Fruit fly (Drosophila melanogaster) whole organism, embryonic: ENCODE measurements around the gene CG31650.

Experiments
- B-H2 ChIP-seq: fragments of 200-800 bp; sonication (Bioruptor generic); optimal IDR thresholded peaks from 2 replicates; lab custom pipeline; 2018; ENCODE audit warnings: missing biosample characterization, mild to moderate bottlenecking, missing genetic modification characterization
- CG12659 ChIP-seq: fragments of 200-800 bp; sonication (Bioruptor generic); optimal IDR thresholded peaks from 3 replicates; lab custom pipeline; 2017; ENCODE audit warnings: mild to moderate bottlenecking, missing biosample characterization, missing genetic modification reagents, missing genetic modification characterization
- CG14710 ChIP-seq: fragments of 200-800 bp; sonication (Bioruptor generic); optimal IDR thresholded peaks from 3 replicates; lab custom pipeline; 2019; ENCODE audit warnings: missing biosample characterization, mild to moderate bottlenecking, missing genetic modification characterization, moderate library complexity
- CG1647 ChIP-seq: fragments of 200-800 bp; sonication (Bioruptor generic); optimal IDR thresholded peaks from 3 replicates; lab custom pipeline; 2016; ENCODE audit warnings: missing biosample characterization, missing genetic modification characterization
- CG17186 ChIP-seq: fragments of 200-800 bp; sonication (Bioruptor generic); optimal IDR thresholded peaks from 3 replicates; lab custom pipeline; 2017; ENCODE audit warnings: missing biosample characterization, missing genetic modification reagents, missing genetic modification characterization
- CG2116 ChIP-seq: fragments of 200-800 bp; sonication (Bioruptor generic); optimal IDR thresholded peaks from 3 replicates; lab custom pipeline; 2018; ENCODE audit warnings: missing biosample characterization, mild to moderate bottlenecking, missing genetic modification characterization
- CG2129 ChIP-seq: fragments of 200-800 bp; sonication (Bioruptor generic); IDR thresholded peaks from 2 replicates; pipeline ENCODE4 v1.3.6; 2022; ENCODE audit warnings: missing biosample characterization, missing genetic modification characterization; ENCODE audit not compliant: partially characterized antibody
- CG3065 ChIP-seq: fragments of 200-800 bp; sonication (Bioruptor generic); optimal IDR thresholded peaks from 2 replicates; lab custom pipeline; 2016; ENCODE audit warnings: missing biosample characterization, missing genetic modification characterization
- CG31365 ChIP-seq: fragments of 200-800 bp; sonication (Bioruptor generic); optimal IDR thresholded peaks from 2 replicates; lab custom pipeline; 2018; ENCODE audit warnings: missing biosample characterization, mild to moderate bottlenecking, missing genetic modification characterization
- CG32532 ChIP-seq: fragments of 200-800 bp; sonication (Bioruptor generic); IDR thresholded peaks from 2 replicates; pipeline ENCODE4 v1.3.6; 2022; ENCODE audit warnings: missing biosample characterization, missing genetic modification characterization
- CG3847 ChIP-seq: fragments of 200-800 bp; sonication (Bioruptor generic); IDR thresholded peaks from 2 replicates; pipeline ENCODE4 v1.3.6; 2022; ENCODE audit warnings: missing biosample characterization, missing genetic modification characterization
- CG4707 ChIP-seq: fragments of 200-800 bp; sonication (Bioruptor generic); optimal IDR thresholded peaks from 2 replicates; lab custom pipeline; 2018; ENCODE audit warnings: missing biosample characterization, mild to moderate bottlenecking, missing genetic modification characterization, moderate library complexity
- CG5245 ChIP-seq: fragments of 200-800 bp; sonication (Bioruptor generic); optimal IDR thresholded peaks from 3 replicates; lab custom pipeline; 2016; ENCODE audit warnings: missing biosample characterization, missing genetic modification characterization
- CG6854 ChIP-seq: fragments of 200-800 bp; sonication (Bioruptor generic); optimal IDR thresholded peaks from 3 replicates; lab custom pipeline; 2017; ENCODE audit warnings: missing biosample characterization, mild to moderate bottlenecking, missing genetic modification characterization
- CG9609 ChIP-seq: fragments of 200-800 bp; sonication (Bioruptor generic); optimal IDR thresholded peaks from 3 replicates; lab custom pipeline; 2016; ENCODE audit warnings: missing biosample characterization, missing genetic modification characterization
- Dfd ChIP-seq, 2 experiments: fragments of >200 bp; optimal IDR thresholded peaks; 2 replicates each; lab custom pipeline; 2017; ENCODE audit warnings: missing biosample characterization in 2 of 2, missing genetic modification characterization in 2 of 2
- Dll ChIP-seq: fragments of 200-800 bp; sonication (Bioruptor generic); IDR thresholded peaks from 4 replicates; pipeline ENCODE4 v1.3.6; 2022; ENCODE audit warnings: missing biosample characterization, missing genetic modification characterization; ENCODE audit not compliant: partially characterized antibody
- Doc2 ChIP-seq: fragments of 200-800 bp; sonication (Bioruptor generic); IDR thresholded peaks from 2 replicates; pipeline ENCODE4 v1.3.6; 2022; ENCODE audit warnings: missing biosample characterization, missing genetic modification characterization
- Dref ChIP-seq: fragments of 200-800 bp; sonication (Bioruptor generic); IDR thresholded peaks from 2 replicates; pipeline ENCODE4 v1.3.6; 2022; ENCODE audit warnings: missing biosample characterization, missing genetic modification characterization
- Elba2 ChIP-seq: fragments of 200-800 bp; sonication (Bioruptor generic); optimal IDR thresholded peaks from 3 replicates; lab custom pipeline; 2016; ENCODE audit warnings: missing biosample characterization, missing genetic modification characterization
- Ets65A ChIP-seq: fragments of 200-800 bp; sonication (Bioruptor generic); peaks from one replicate; lab custom pipeline; 2016; ENCODE audit warnings: missing biosample characterization, missing genetic modification characterization
- Ets97D ChIP-seq: fragments of 200-800 bp; sonication (Bioruptor generic); optimal IDR thresholded peaks from 3 replicates; lab custom pipeline; 2016; ENCODE audit warnings: missing biosample characterization, missing genetic modification characterization
- Hr39 ChIP-seq: fragments of >200 bp; optimal IDR thresholded peaks from 2 replicates; lab custom pipeline; 2017
- MESR4 ChIP-seq: fragments of 200-800 bp; sonication (Bioruptor generic); optimal IDR thresholded peaks from 2 replicates; lab custom pipeline; 2018; ENCODE audit warnings: missing biosample characterization, mild to moderate bottlenecking, missing genetic modification characterization, moderate library complexity
- Neu2 ChIP-seq: fragments of 200-800 bp; sonication (Bioruptor generic); optimal IDR thresholded peaks from 3 replicates; lab custom pipeline; 2016; ENCODE audit warnings: missing biosample characterization, missing genetic modification characterization, borderline replicate concordance
- Nf-YB ChIP-seq: fragments of 200-800 bp; sonication (Bioruptor generic); optimal IDR thresholded peaks from 3 replicates; lab custom pipeline; 2019; ENCODE audit warnings: missing biosample characterization, mild to moderate bottlenecking, missing genetic modification characterization, moderate library complexity
- Pdp1 ChIP-seq, 2 experiments: fragments of 200-800 bp; sonication (Bioruptor generic); optimal IDR thresholded peaks; 3 replicates each; lab custom pipeline; 2016; ENCODE audit warnings: missing biosample characterization in 2 of 2, missing genetic modification characterization in 2 of 2, mild to moderate bottlenecking in 1 of 2, moderate library complexity in 1 of 2
- Sry-β ChIP-seq: fragments of 200-800 bp; sonication (Bioruptor generic); optimal IDR thresholded peaks from 2 replicates; lab custom pipeline; 2018; ENCODE audit warnings: missing biosample characterization, mild to moderate bottlenecking, missing genetic modification characterization, moderate library complexity
- Sry-δ ChIP-seq: fragments of 200-800 bp; sonication (Bioruptor generic); optimal IDR thresholded peaks from 2 replicates; lab custom pipeline; 2016; ENCODE audit warnings: missing biosample characterization, missing genetic modification characterization
- YL-1 ChIP-seq: fragments of 200-800 bp; sonication (Bioruptor generic); optimal IDR thresholded peaks from 3 replicates; lab custom pipeline; 2017; ENCODE audit warnings: missing biosample characterization, mild to moderate bottlenecking, missing genetic modification characterization
- chm ChIP-seq: fragments of 200-800 bp; sonication (Bioruptor generic); IDR thresholded peaks from 2 replicates; pipeline ENCODE4 v1.3.6; 2022; ENCODE audit warnings: missing biosample characterization, missing genetic modification characterization
- chn ChIP-seq: fragments of 200-800 bp; sonication (Bioruptor generic); optimal IDR thresholded peaks from 2 replicates; lab custom pipeline; 2016; ENCODE audit warnings: missing biosample characterization, missing genetic modification characterization
- dysf ChIP-seq: fragments of 200-800 bp; sonication (Bioruptor generic); IDR thresholded peaks from 3 replicates; pipeline ENCODE4 v1.3.6; 2022; ENCODE audit warnings: missing biosample characterization, missing genetic modification characterization
- insv ChIP-seq, 2 experiments: fragments of 200-800 bp; sonication (Bioruptor generic); optimal IDR thresholded peaks; 3 replicates each; lab custom pipeline; 2016 to 2018; ENCODE audit warnings: missing biosample characterization in 2 of 2, missing genetic modification characterization in 2 of 2
- inv ChIP-seq: fragments of 200-800 bp; sonication (Bioruptor generic); IDR thresholded peaks from 2 replicates; pipeline ENCODE4 v1.3.6; 2022; ENCODE audit warnings: missing biosample characterization, missing genetic modification characterization; ENCODE audit not compliant: partially characterized antibody
- klu ChIP-seq: fragments of 200-800 bp; sonication (Bioruptor generic); IDR thresholded peaks from 2 replicates; pipeline ENCODE4 v1.3.6; 2022; ENCODE audit warnings: missing biosample characterization, missing genetic modification characterization
- knrl ChIP-seq: fragments of 200-800 bp; sonication (Bioruptor generic); IDR thresholded peaks from 3 replicates; pipeline ENCODE4 v1.3.6; 2022; ENCODE audit warnings: missing biosample characterization, missing genetic modification characterization; ENCODE audit not compliant: partially characterized antibody
- luna ChIP-seq: fragments of 200-800 bp; sonication (Bioruptor generic); optimal IDR thresholded peaks from 2 replicates; lab custom pipeline; 2016; ENCODE audit warnings: missing biosample characterization, missing genetic modification characterization
- mam ChIP-seq: fragments of 200-800 bp; sonication (Bioruptor generic); optimal IDR thresholded peaks from 3 replicates; lab custom pipeline; 2016; ENCODE audit warnings: missing biosample characterization, missing genetic modification characterization
- nerfin-1 ChIP-seq: fragments of 200-800 bp; sonication (Bioruptor generic); optimal IDR thresholded peaks from 3 replicates; lab custom pipeline; 2019; ENCODE audit warnings: missing biosample characterization, mild to moderate bottlenecking, missing genetic modification characterization, moderate library complexity
- nmo ChIP-seq: fragments of 200-800 bp; sonication (Bioruptor generic); optimal IDR thresholded peaks from 2 replicates; lab custom pipeline; 2018; ENCODE audit warnings: missing biosample characterization, mild to moderate bottlenecking, missing genetic modification characterization, moderate library complexity
- nom ChIP-seq: fragments of 200-800 bp; sonication (Bioruptor generic); optimal IDR thresholded peaks from 2 replicates; lab custom pipeline; 2017; ENCODE audit warnings: missing biosample characterization, missing genetic modification characterization, mild to moderate bottlenecking, moderate library complexity, missing genetic modification reagents
- odd ChIP-seq: fragments of 200-800 bp; sonication (Bioruptor generic); optimal IDR thresholded peaks from 2 replicates; lab custom pipeline; 2017; ENCODE audit warnings: missing biosample characterization, mild to moderate bottlenecking, missing genetic modification characterization
- onecut ChIP-seq: fragments of 200-800 bp; sonication (Bioruptor generic); IDR thresholded peaks from 2 replicates; pipeline ENCODE4 v1.3.6; 2022; ENCODE audit warnings: missing biosample characterization, missing genetic modification characterization
- p53 ChIP-seq: fragments of 200-800 bp; sonication (Bioruptor generic); optimal IDR thresholded peaks from 2 replicates; lab custom pipeline; 2016; ENCODE audit warnings: missing biosample characterization, missing genetic modification characterization
- row ChIP-seq: fragments of 200-800 bp; sonication (Bioruptor generic); IDR thresholded peaks from 3 replicates; pipeline ENCODE4 v1.3.6; 2022; ENCODE audit warnings: missing biosample characterization, missing genetic modification characterization
- sd ChIP-seq: fragments of 200-800 bp; sonication (Bioruptor generic); optimal IDR thresholded peaks from 3 replicates; lab custom pipeline; 2018; ENCODE audit warnings: missing biosample characterization, mild to moderate bottlenecking, missing genetic modification characterization, moderate library complexity
- vnd ChIP-seq: fragments of 200-800 bp; sonication (Bioruptor generic); IDR thresholded peaks from 3 replicates; pipeline ENCODE4 v1.3.6; 2022; ENCODE audit warnings: missing biosample characterization, missing genetic modification characterization; ENCODE audit not compliant: partially characterized antibody
- zfh2 ChIP-seq: fragments of 200-800 bp; sonication (Bioruptor generic); optimal IDR thresholded peaks from 2 replicates; lab custom pipeline; 2016; ENCODE audit warnings: missing biosample characterization, missing genetic modification characterization

The CG31650 gene

DNA sequence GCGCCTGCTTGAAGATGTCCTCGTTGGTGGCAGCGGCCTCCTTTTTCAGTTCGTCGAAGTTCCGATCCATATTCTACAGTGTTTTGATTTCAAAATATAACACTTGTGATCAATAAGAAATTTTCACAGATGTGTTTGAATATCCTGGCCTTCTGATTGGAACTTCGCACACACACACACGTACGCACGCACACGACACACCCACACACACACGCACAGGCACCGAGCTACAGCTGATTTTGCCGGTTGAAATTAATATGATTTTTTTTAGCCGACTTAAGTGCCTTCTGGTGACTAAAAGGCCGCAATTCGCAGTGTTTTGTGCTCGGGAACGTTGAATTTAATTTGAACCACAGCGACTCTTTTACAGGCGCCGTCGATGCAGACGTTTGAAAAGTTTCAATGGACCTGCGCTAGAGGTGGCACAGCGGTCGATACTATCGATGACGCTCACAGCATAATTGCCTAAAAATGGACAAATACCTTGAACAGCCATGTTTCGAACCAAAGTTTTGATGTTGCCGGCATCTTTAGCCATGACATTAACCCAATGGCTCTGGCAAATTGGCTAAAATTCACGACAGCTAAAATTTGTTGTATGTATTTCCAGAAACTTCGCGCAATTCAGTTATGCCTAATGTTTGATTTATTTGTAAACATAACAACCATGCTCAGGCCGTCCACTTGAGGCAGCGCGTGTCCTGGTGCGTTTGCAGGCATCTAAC, 35.0 kb downstream of the CG31650 start, which contains the start of gene Rtnl1:
Rtnl1 (minus strand) TSS at position 415 of the 725 bp plus-strand sequence.
- TF ChIP-seq Neu2 (no peak), Sry-δ (GFP tag; lab: Kevin White, UChicago) (peak; percentile 100), insv (GFP tag; optimal IDR thresholded peaks at IDR 0.05; lab: Kevin White, UChicago) (peak; percentile 87 to 98), Dfd (GFP tag; optimal IDR thresholded peaks at IDR 0.05; lab: Kevin White, UChicago) (no peak), p53 (GFP tag; lab: Kevin White, UChicago) (peak; percentile 71), Elba2 (GFP tag; lab: Kevin White, UChicago) (peak; percentile 96), dysf (GFP tag; lab: Robert Waterston, UW) (0 out of 3 replicates have a peak, but pooled peaks have one; percentile 12), vnd (peak; percentile 80), YL-1 (peak; percentile 72), Dll (GFP tag; lab: Robert Waterston, UW) (peak; percentile 91), klu (GFP tag; lab: Robert Waterston, UW) (no peak), CG1647 (GFP tag; lab: Kevin White, UChicago) (peak; percentile 43), CG4707 (no peak), nmo (peak; percentile 76), CG12659 (GFP tag; lab: Kevin White, UChicago) (peak; percentile 88), Hr39 (lab: Kevin White, UChicago) (no peak), CG6854 (no peak), CG2129 (GFP tag; lab: Robert Waterston, UW) (peak; percentile 80), Ets65A (GFP tag; lab: Kevin White, UChicago) (peak; percentile 42), CG3065 (GFP tag; lab: Kevin White, UChicago) (no peak), Sry-β (GFP tag; lab: Kevin White, UChicago) (peak; percentile 81), onecut (0 out of 2 replicates have a peak, but pooled peaks have one; percentile 4), nom (GFP tag; lab: Kevin White, UChicago) (peak; percentile 30), sd (tag; lab: Kevin White, UChicago) (peak; percentile 88), Pdp1 (GFP tag; optimal IDR thresholded peaks at IDR 0.05; lab: Kevin White, UChicago) (peak in 1 of 2 experiments; percentile 62), CG9609 (GFP tag; lab: Kevin White, UChicago) (peak; percentile 40), MESR4 (GFP tag; lab: Kevin White, UChicago) (peak; percentile 77), Dref (GFP tag; lab: Robert Waterston, UW) (peak; percentile 69), knrl (GFP tag; lab: Robert Waterston, UW) (peak; percentile 92), luna (GFP tag; lab: Kevin White, UChicago) (peak; percentile 45), CG5245 (no peak), Doc2 (GFP tag; lab: Robert Waterston, UW) (no peak), CG17186 (GFP tag; lab: Kevin White, UChicago) (peak; percentile 59), CG14710 (tag; lab: Kevin White, UChicago) (peak; percentile 68), Nf-YB (GFP tag; lab: Kevin White, UChicago) (peak; percentile 21), inv (GFP tag; lab: Robert Waterston, UW) (peak; percentile 85), B-H2 (GFP tag; lab: Kevin White, UChicago) (peak; percentile 26), Ets97D (GFP tag; lab: Kevin White, UChicago) (peak; percentile 86), mam (GFP tag; lab: Kevin White, UChicago) (peak; percentile 32), CG32532 (peak; percentile 47; the same call in 1 of the 2 replicates), CG3847 (GFP tag; lab: Robert Waterston, UW) (peak; percentile 55; the same call in 1 of the 2 replicates), CG2116 (GFP tag; lab: Kevin White, UChicago) (peak; percentile 73), row (GFP tag; lab: Robert Waterston, UW) (peak; percentile 57), odd (no peak), zfh2 (peak; percentile 16), nerfin-1 (tag; lab: Kevin White, UChicago) (peak; percentile 16), chn (GFP tag; lab: Kevin White, UChicago) (no peak), chm (GFP tag; lab: Robert Waterston, UW) (peak; percentile 48; the same call in 1 of the 2 replicates), CG31365 (tag; lab: Kevin White, UChicago) (peak; percentile 47)
